Fruit fly (Drosophila melanogaster): ENCODE results near the gene beta-Spec.

The beta-Spec gene

dm6 chrX:17695641-17696040 is 38.5 kb downstream of the beta-Spec start:
- no peak for TF ChIP-seq pho (GFP tag; optimal IDR thresholded peaks at IDR 0.05)
- TF ChIP-seq CG17328 (GFP tag; IDR thresholded peaks at IDR 0.05), result no peak
- no peak for TF ChIP-seq CG4617 (GFP tag; optimal IDR thresholded peaks at IDR 0.05; ENCODE audit: borderline replicate concordance)
- TF ChIP-seq wdn (GFP tag; IDR thresholded peaks at IDR 0.05), result no peak
- no peak for TF ChIP-seq CG10543 (GFP tag; optimal IDR thresholded peaks at IDR 0.05)
- TF ChIP-seq Side (GFP tag; optimal IDR thresholded peaks at IDR 0.05), result no peak
- no peak for TF ChIP-seq CG2678 (tag; optimal IDR thresholded peaks at IDR 0.05)
- no peak for TF ChIP-seq row (GFP tag; IDR thresholded peaks at IDR 0.05)
- no peak for TF ChIP-seq btn (GFP tag; optimal IDR thresholded peaks at IDR 0.05)
- no peak for TF ChIP-seq CG9609 (GFP tag; optimal IDR thresholded peaks at IDR 0.05)
- TF ChIP-seq CG11695 (GFP tag; IDR thresholded peaks at IDR 0.05), result no peak
- no peak for TF ChIP-seq CG11093 (GFP tag; IDR thresholded peaks at IDR 0.05)
- no peak for TF ChIP-seq klu (GFP tag; IDR thresholded peaks at IDR 0.05)
- TF ChIP-seq CG12769 (tag; optimal IDR thresholded peaks at IDR 0.05), result no peak
- TF ChIP-seq sisA (GFP tag; IDR thresholded peaks at IDR 0.05), result no peak
- TF ChIP-seq bcd (GFP tag; optimal IDR thresholded peaks at IDR 0.05), result no peak
- TF ChIP-seq CG15269 (tag; optimal IDR thresholded peaks at IDR 0.05), result no peak
- peak; percentile 20 for TF ChIP-seq sens (GFP tag)
- no peak for TF ChIP-seq lov (optimal IDR thresholded peaks at IDR 0.05)
- no peak for TF ChIP-seq lov (GFP tag; IDR thresholded peaks at IDR 0.05)
- TF ChIP-seq CG17385 (GFP tag; optimal IDR thresholded peaks at IDR 0.05), result no peak
- no peak for TF ChIP-seq sr (GFP tag; IDR thresholded peaks at IDR 0.05)
- TF ChIP-seq vvl (GFP tag; IDR thresholded peaks at IDR 0.05), result peak; percentile 38; the same call in 1 of the 2 replicates
- no peak for TF ChIP-seq CG4854 (GFP tag; optimal IDR thresholded peaks at IDR 0.05)
- no peak for TF ChIP-seq NC2β (GFP tag; optimal IDR thresholded peaks at IDR 0.05)
- no peak for TF ChIP-seq CG2120 (GFP tag; optimal IDR thresholded peaks at IDR 0.05)
- TF ChIP-seq sob (GFP tag; IDR thresholded peaks at IDR 0.05), result no peak
- no peak for TF ChIP-seq ems (GFP tag; optimal IDR thresholded peaks at IDR 0.05)
- TF ChIP-seq CG30403 (GFP tag; optimal IDR thresholded peaks at IDR 0.05), result no peak
- TF ChIP-seq Ets65A (GFP tag), result no peak
- no peak for TF ChIP-seq CG11696 (GFP tag; IDR thresholded peaks at IDR 0.05)
- TF ChIP-seq sd (tag; optimal IDR thresholded peaks at IDR 0.05), result peak; percentile 44
- peak; percentile 20; the same call in 1 of the 2 replicates for TF ChIP-seq CG13287 (GFP tag; IDR thresholded peaks at IDR 0.05; ENCODE audit: partially characterized antibody)
- TF ChIP-seq amos (GFP tag; IDR thresholded peaks at IDR 0.05; ENCODE audit: partially characterized antibody), result no peak
- TF ChIP-seq CG8290 (GFP tag; optimal IDR thresholded peaks at IDR 0.05), result no peak
- peak in 1 of 2 experiments; percentile 44 for TF ChIP-seq CG8290 (tag; optimal IDR thresholded peaks at IDR 0.05)
- TF ChIP-seq tll (GFP tag; optimal IDR thresholded peaks at IDR 0.05), result no peak
- no peak for TF ChIP-seq E2f1 (GFP tag; IDR thresholded peaks at IDR 0.05)
- TF ChIP-seq lilli (GFP tag; optimal IDR thresholded peaks at IDR 0.05), result no peak
- TF ChIP-seq pfk (GFP tag; optimal IDR thresholded peaks at IDR 0.05), result no peak
- peak; percentile 93 for TF ChIP-seq CTCF (GFP tag; optimal IDR thresholded peaks at IDR 0.05)
- no peak for TF ChIP-seq CG11247 (GFP tag; IDR thresholded peaks at IDR 0.05)
- TF ChIP-seq twi (tag; optimal IDR thresholded peaks at IDR 0.05), result no peak
- no peak for TF ChIP-seq CrebB (tag; optimal IDR thresholded peaks at IDR 0.05)
- no peak for TF ChIP-seq gce (GFP tag; IDR thresholded peaks at IDR 0.05)
- no peak for TF ChIP-seq CG7963 (GFP tag; IDR thresholded peaks at IDR 0.05; ENCODE audit: partially characterized antibody)
- no peak for TF ChIP-seq CG9797 (GFP tag; optimal IDR thresholded peaks at IDR 0.05)
- TF ChIP-seq oc (tag; optimal IDR thresholded peaks at IDR 0.05), result no peak
- TF ChIP-seq Sry-β (GFP tag; optimal IDR thresholded peaks at IDR 0.05), result no peak
- no peak for TF ChIP-seq Elba2 (GFP tag; optimal IDR thresholded peaks at IDR 0.05)
- TF ChIP-seq CG12104 (GFP tag; optimal IDR thresholded peaks at IDR 0.05), result no peak
- no peak for TF ChIP-seq CG7987 (GFP tag; optimal IDR thresholded peaks at IDR 0.05)
- no peak for TF ChIP-seq CG13123 (GFP tag; optimal IDR thresholded peaks at IDR 0.05)
- peak; percentile 22 for TF ChIP-seq CG1603 (tag; optimal IDR thresholded peaks at IDR 0.05)
